Fruit fly (Drosophila melanogaster) whole organism, pupa: ENCODE results near the gene ValRS-m.

Source experiments
- CG10348 ChIP-seq: fragments of 200-800 bp; sonication (Bioruptor generic); IDR thresholded peaks from 2 replicates; pipeline ENCODE4 v1.3.6; 2022; ENCODE audit warnings: missing biosample characterization, missing genetic modification characterization
- CG12605 ChIP-seq: fragments of 200-800 bp; sonication (Bioruptor generic); IDR thresholded peaks from 2 replicates; pipeline ENCODE4 v1.3.6; 2022; ENCODE audit warnings: missing biosample characterization, missing genetic modification characterization
- CG13204 ChIP-seq: fragments of 200-800 bp; sonication (Bioruptor generic); optimal IDR thresholded peaks from 2 replicates; lab custom pipeline; 2018; ENCODE audit warnings: missing biosample characterization, mild to moderate bottlenecking, missing genetic modification characterization, moderate library complexity
- CG14655 ChIP-seq: fragments of 200-800 bp; sonication (Bioruptor generic); optimal IDR thresholded peaks from 3 replicates; lab custom pipeline; 2017; ENCODE audit warnings: mild to moderate bottlenecking, missing biosample characterization, missing genetic modification reagents, missing genetic modification characterization
- CG15710 ChIP-seq: fragments of 200-800 bp; sonication (Bioruptor generic); optimal IDR thresholded peaks from 2 replicates; lab custom pipeline; 2018; ENCODE audit warnings: missing biosample characterization, mild to moderate bottlenecking, missing genetic modification characterization, moderate library complexity
- CG17806 ChIP-seq: fragments of 200-800 bp; sonication (Bioruptor generic); optimal IDR thresholded peaks from 2 replicates; lab custom pipeline; 2018; ENCODE audit warnings: missing biosample characterization, mild to moderate bottlenecking, missing genetic modification characterization, moderate library complexity
- CG32121 ChIP-seq: fragments of 200-800 bp; sonication (Bioruptor generic); IDR thresholded peaks from 2 replicates; pipeline ENCODE4 v1.3.6; 2022; ENCODE audit warnings: missing biosample characterization, missing genetic modification characterization
- CG34367 ChIP-seq: fragments of 200-800 bp; sonication (Bioruptor generic); optimal IDR thresholded peaks from 2 replicates; lab custom pipeline; 2018; ENCODE audit warnings: missing biosample characterization, mild to moderate bottlenecking, missing genetic modification characterization
- CG4496 ChIP-seq: fragments of 200-800 bp; sonication (Bioruptor generic); IDR thresholded peaks from 3 replicates; pipeline ENCODE4 v1.3.6; 2022; ENCODE audit warnings: missing biosample characterization, missing genetic modification characterization
- CG8159 ChIP-seq: fragments of 200-800 bp; sonication (Bioruptor generic); optimal IDR thresholded peaks from 3 replicates; lab custom pipeline; 2018; ENCODE audit warnings: missing biosample characterization, mild to moderate bottlenecking, missing genetic modification characterization, moderate library complexity
- CG8301 ChIP-seq: fragments of 200-800 bp; sonication (Bioruptor generic); optimal IDR thresholded peaks from 2 replicates; lab custom pipeline; 2018; ENCODE audit warnings: missing biosample characterization, mild to moderate bottlenecking, missing genetic modification characterization
- CG9948 ChIP-seq: fragments of 200-800 bp; sonication (Bioruptor generic); optimal IDR thresholded peaks from 2 replicates; lab custom pipeline; 2018; ENCODE audit warnings: missing biosample characterization, mild to moderate bottlenecking, missing genetic modification characterization, moderate library complexity
- D1 ChIP-seq: fragments of 200-800 bp; sonication (Bioruptor generic); optimal IDR thresholded peaks from 2 replicates; lab custom pipeline; 2018; ENCODE audit warnings: missing biosample characterization, mild to moderate bottlenecking, missing genetic modification characterization, moderate library complexity
- EcR ChIP-seq: fragments of 200-800 bp; sonication (Bioruptor generic); optimal IDR thresholded peaks from 3 replicates; lab custom pipeline; 2019; ENCODE audit warnings: missing biosample characterization, missing genetic modification characterization, mild to moderate bottlenecking, moderate library complexity, missing genetic modification reagents
- Ets98B ChIP-seq: fragments of 200-800 bp; sonication (Bioruptor generic); IDR thresholded peaks from 2 replicates; pipeline ENCODE4 v1.3.6; 2022; ENCODE audit warnings: missing biosample characterization, missing genetic modification characterization
- Pif1A ChIP-seq: fragments of 200-800 bp; sonication (Bioruptor generic); optimal IDR thresholded peaks from 3 replicates; lab custom pipeline; 2016; ENCODE audit warnings: missing biosample characterization, missing genetic modification characterization
- Pif1B ChIP-seq: fragments of 200-800 bp; sonication (Bioruptor generic); optimal IDR thresholded peaks from 3 replicates; lab custom pipeline; 2016; ENCODE audit warnings: missing biosample characterization, missing genetic modification characterization
- Snoo ChIP-seq: fragments of 200-800 bp; sonication (Bioruptor generic); optimal IDR thresholded peaks from 3 replicates; lab custom pipeline; 2017; ENCODE audit warnings: missing biosample characterization, mild to moderate bottlenecking, missing genetic modification characterization, inconsistent platforms
- fd96Ca ChIP-seq: fragments of 200-800 bp; sonication (Bioruptor generic); IDR thresholded peaks from 3 replicates; pipeline ENCODE4 v1.3.6; 2022; ENCODE audit warnings: missing biosample characterization, missing genetic modification characterization
- gl ChIP-seq: fragments of 200-800 bp; sonication (Bioruptor generic); optimal IDR thresholded peaks from 2 replicates; lab custom pipeline; 2018; ENCODE audit warnings: missing biosample characterization, mild to moderate bottlenecking, missing genetic modification characterization
- rn ChIP-seq: fragments of 200-800 bp; sonication (Bioruptor generic); IDR thresholded peaks from 2 replicates; pipeline ENCODE4 v1.3.6; 2022; ENCODE audit warnings: missing biosample characterization, missing genetic modification characterization

The ValRS-m gene

dm6 chr3L:8964458-8964857 lies at the start of gene ValRS-m:
Gene ValRS-m, minus strand, starts transcription at chr3L:8964769.
- TF ChIP-seq CG8301 (tag; lab: Kevin White, UChicago) = no peak

dm6 chr3L:9013745-9014144 lies 49.2 kb upstream of the ValRS-m start:
- TF ChIP-seq CG14655 (GFP tag; lab: Kevin White, UChicago) (no peak), fd96Ca (GFP tag; lab: Robert Waterston, UW) (no peak), D1 (tag; lab: Kevin White, UChicago) (no peak), CG32121 (no peak), CG17806 (tag; lab: Kevin White, UChicago) (no peak), CG4496 (GFP tag; lab: Robert Waterston, UW) (no peak), CG9948 (tag; lab: Kevin White, UChicago) (no peak), rn (GFP tag; lab: Robert Waterston, UW) (no peak), CG34367 (tag; lab: Kevin White, UChicago) (no peak), CG10348 (GFP tag; lab: Robert Waterston, UW) (no peak), CG12605 (GFP tag; lab: Robert Waterston, UW) (no peak), CG15710 (tag; lab: Kevin White, UChicago) (no peak), Ets98B (GFP tag; lab: Robert Waterston, UW) (no peak), Pif1A (GFP tag; lab: Kevin White, UChicago) (no peak), CG8301 (tag; lab: Kevin White, UChicago) (no peak)
- TF ChIP-seq, all 21 proteins: peak for 0

DNA sequence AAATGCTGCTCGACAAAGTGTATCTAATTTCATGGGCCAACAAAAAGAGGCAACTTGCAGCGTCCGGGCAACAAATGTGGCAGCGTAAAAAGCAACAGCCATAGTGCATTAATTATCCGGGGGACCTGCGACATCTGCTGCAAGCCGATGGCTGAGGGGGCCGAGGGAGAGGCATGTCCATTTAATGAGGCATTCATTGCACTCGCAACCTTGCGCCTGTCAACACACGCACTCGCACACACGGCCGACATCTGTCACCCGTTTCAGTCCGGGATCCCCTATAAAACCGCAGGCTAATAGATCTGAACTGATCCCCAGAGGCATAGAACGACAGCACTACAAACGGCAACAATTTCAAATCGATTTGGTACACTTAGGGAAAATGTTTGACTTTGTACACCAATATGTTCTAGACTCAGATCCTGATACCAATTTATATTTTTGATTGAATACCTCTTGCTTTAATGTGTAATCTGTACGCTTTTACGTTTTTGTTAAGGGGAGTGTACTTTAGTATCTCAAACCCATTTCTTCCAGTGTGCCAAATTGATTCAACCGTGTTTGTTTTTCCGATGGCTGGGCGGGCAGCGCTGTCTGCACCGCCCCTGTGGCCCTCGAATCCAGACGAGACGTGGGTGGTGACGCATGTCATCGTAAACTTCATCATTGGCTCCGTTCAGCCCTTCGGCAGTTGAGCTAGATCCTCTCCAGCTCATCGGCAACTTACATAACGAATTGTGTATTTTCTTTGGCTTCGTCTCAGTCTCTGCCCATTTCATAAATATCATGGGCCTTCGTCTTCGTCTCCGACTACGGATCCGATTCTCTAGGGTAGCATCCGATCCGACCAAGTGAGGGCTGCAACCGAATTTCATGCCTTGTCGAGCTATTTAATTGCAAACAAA lies 47.2 kb upstream of the ValRS-m start:
- no peak for TF ChIP-seq Pif1A (GFP tag; lab: Kevin White, UChicago)
- TF ChIP-seq CG8301 (tag; lab: Kevin White, UChicago) = no peak
- TF ChIP-seq CG12605 (GFP tag; lab: Robert Waterston, UW) = no peak
- no peak for TF ChIP-seq CG13204
- no peak for TF ChIP-seq CG4496 (GFP tag; lab: Robert Waterston, UW)
- TF ChIP-seq CG32121 = no peak
- no peak for TF ChIP-seq CG17806 (tag; lab: Kevin White, UChicago)
- no peak for TF ChIP-seq fd96Ca (GFP tag; lab: Robert Waterston, UW)
- no peak for TF ChIP-seq CG10348 (GFP tag; lab: Robert Waterston, UW)
- peak; percentile 1 for TF ChIP-seq CG15710 (tag; lab: Kevin White, UChicago)
- no peak for TF ChIP-seq EcR
- TF ChIP-seq gl (tag; lab: Kevin White, UChicago) = no peak
- TF ChIP-seq CG8159 (tag; lab: Kevin White, UChicago) = peak; percentile 37
- TF ChIP-seq, all 21 proteins: peak for 2

DNA sequence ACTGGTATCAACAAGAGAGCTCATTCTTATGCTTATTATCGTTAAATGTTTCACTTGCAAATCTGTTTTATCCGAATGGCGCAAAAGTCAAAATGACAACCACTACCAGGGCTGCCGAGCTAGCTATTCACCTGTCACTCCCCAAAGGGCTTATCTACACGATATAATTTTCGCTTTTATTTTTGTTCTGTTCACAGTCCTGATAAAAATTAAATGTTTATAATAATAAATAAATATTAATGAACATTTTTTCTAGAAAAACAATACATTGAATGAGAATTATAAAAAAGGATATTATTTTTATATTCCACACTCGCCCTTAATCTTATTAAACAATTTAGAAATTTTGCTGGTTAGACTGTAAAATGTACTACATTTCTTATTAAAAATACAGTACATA lies 45.2 kb upstream of the ValRS-m start, which contains the start of gene CG5194:
CG5194 (minus strand) TSS at position 101 of the 400 bp plus-strand sequence.
- TF ChIP-seq CG8301 (tag; lab: Kevin White, UChicago) (no peak), CG9948 (tag; lab: Kevin White, UChicago) (no peak), CG14655 (GFP tag; lab: Kevin White, UChicago) (no peak), D1 (tag; lab: Kevin White, UChicago) (no peak), CG10348 (GFP tag; lab: Robert Waterston, UW) (no peak), CG13204 (no peak), CG8159 (tag; lab: Kevin White, UChicago) (no peak), CG34367 (tag; lab: Kevin White, UChicago) (no peak), CG32121 (no peak)

dm6 chr3L:9004788-9005246 lies 40.2 kb upstream of the ValRS-m start, which contains the start of gene Doc3:
Gene Doc3, plus strand, starts transcription at chr3L:9005196.
- TF ChIP-seq CG10348 (GFP tag; lab: Robert Waterston, UW) (no peak), CG17806 (tag; lab: Kevin White, UChicago) (no peak), gl (tag; lab: Kevin White, UChicago) (peak; percentile 6), Snoo (tag; lab: Kevin White, UChicago) (no peak), Pif1A (GFP tag; lab: Kevin White, UChicago) (no peak), rn (GFP tag; lab: Robert Waterston, UW) (no peak), CG8159 (tag; lab: Kevin White, UChicago) (no peak), D1 (tag; lab: Kevin White, UChicago) (no peak), fd96Ca (GFP tag; lab: Robert Waterston, UW) (no peak), EcR (peak; percentile 70), CG14655 (GFP tag; lab: Kevin White, UChicago) (no peak), CG13204 (peak; percentile 38), Ets98B (GFP tag; lab: Robert Waterston, UW) (0 out of 2 replicates have a peak, but pooled peaks have one; percentile 22), CG12605 (GFP tag; lab: Robert Waterston, UW) (no peak), CG4496 (GFP tag; lab: Robert Waterston, UW) (0 out of 3 replicates have a peak, but pooled peaks have one; percentile 25), CG8301 (tag; lab: Kevin White, UChicago) (no peak)

dm6 chr3L:9003369-9003768 lies 38.8 kb upstream of the ValRS-m start:
- TF ChIP-seq Ets98B (GFP tag; lab: Robert Waterston, UW) (no peak), CG9948 (tag; lab: Kevin White, UChicago) (no peak), Pif1A (GFP tag; lab: Kevin White, UChicago) (no peak), CG10348 (GFP tag; lab: Robert Waterston, UW) (no peak), Pif1B (GFP tag; lab: Kevin White, UChicago) (no peak), CG14655 (GFP tag; lab: Kevin White, UChicago) (no peak), rn (GFP tag; lab: Robert Waterston, UW) (no peak), Snoo (tag; lab: Kevin White, UChicago) (no peak), CG12605 (GFP tag; lab: Robert Waterston, UW) (no peak), CG8301 (tag; lab: Kevin White, UChicago) (no peak), fd96Ca (GFP tag; lab: Robert Waterston, UW) (no peak), gl (tag; lab: Kevin White, UChicago) (no peak), CG32121 (no peak)
